Worm (Caenorhabditis elegans) whole organism, late embryonic: ENCODE results near the gene C10A4.10.

ENCODE experiments used
- C08G9.2 ChIP-seq: sonication (generic microtip); optimal IDR thresholded peaks from 2 replicates; lab custom pipeline; 2016; ENCODE audit warnings: mild to moderate bottlenecking, missing genetic modification characterization, moderate library complexity, missing compliant biosample characterization
- madf-2 ChIP-seq: sonication (generic microtip); optimal IDR thresholded peaks from 2 replicates; lab custom pipeline; 2017; ENCODE audit warnings: missing genetic modification characterization, missing compliant biosample characterization

DNA sequence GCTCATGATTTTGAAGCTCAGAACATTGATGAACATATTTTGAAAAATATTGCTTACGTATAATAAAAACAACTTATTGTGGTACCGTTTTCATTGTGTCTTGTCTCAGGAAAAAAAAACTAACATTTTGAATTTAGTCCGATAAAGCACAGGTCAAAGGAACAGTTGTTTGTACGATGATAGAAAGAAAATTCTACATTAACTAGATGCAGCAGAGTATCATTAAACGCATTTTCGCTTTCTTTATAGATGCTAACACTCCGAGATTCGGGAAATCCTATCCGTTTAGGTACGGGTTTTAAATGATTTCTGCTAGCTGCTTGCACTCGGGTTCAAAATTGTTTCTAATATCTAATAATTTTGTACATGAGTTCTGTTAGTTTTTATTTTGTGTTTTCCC is 10.3 kb downstream of the C10A4.10 start:
- no peak for TF ChIP-seq C08G9.2
- TF ChIP-seq madf-2, result no peak
